Worm (Caenorhabditis elegans) whole organism, L1 larva: ENCODE measurements around the gene C55A1.11.

Source experiments
- egl-27 ChIP-seq, 2 experiments: fragments of 150-350 bp in 1 of 2; sonication (generic microtip); optimal IDR thresholded peaks; 3 replicates each; lab custom pipeline; 2017 to 2018; ENCODE audit warnings: missing biosample characterization in 2 of 2, missing genetic modification characterization in 2 of 2, missing genetic modification reagents in 2 of 2
- fkh-10 ChIP-seq: sonication (generic microtip); optimal IDR thresholded peaks from 2 replicates; lab custom pipeline; 2017; ENCODE audit warnings: missing biosample characterization, missing genetic modification reagents, missing genetic modification characterization
- jun-1 ChIP-seq: fragments of 150-350 bp; optimal IDR thresholded peaks from 2 replicates; lab custom pipeline; 2014; ENCODE audit warnings: missing biosample characterization, missing genetic modification reagents, missing genetic modification characterization
- lir-3 ChIP-seq: sonication (generic microtip); optimal IDR thresholded peaks from 2 replicates; lab custom pipeline; 2016; ENCODE audit warnings: mild to moderate bottlenecking, missing genetic modification characterization, moderate library complexity, missing compliant biosample characterization; ENCODE audit not compliant: poor library complexity
- lsy-2 ChIP-seq, 2 experiments: fragments of 150-350 bp; optimal IDR thresholded peaks; 2 replicates each; lab custom pipeline; 2014; ENCODE audit warnings: missing biosample characterization in 2 of 2, missing genetic modification characterization in 2 of 2
- mdl-1 ChIP-seq, 2 experiments: fragments of 150-350 bp; optimal IDR thresholded peaks; 2 replicates each; lab custom pipeline; 2014 to 2017; ENCODE audit warnings: missing biosample characterization in 2 of 2, missing genetic modification characterization in 2 of 2, inconsistent platforms in 1 of 2
- nhr-11 ChIP-seq: fragments of 150-350 bp; optimal IDR thresholded peaks from 2 replicates; lab custom pipeline; 2014; ENCODE audit warnings: missing biosample characterization, missing genetic modification characterization
- pqm-1 ChIP-seq: sonication (generic microtip); optimal IDR thresholded peaks from 3 replicates; lab custom pipeline; 2017; ENCODE audit warnings: missing biosample characterization, missing genetic modification characterization
- zag-1 ChIP-seq: fragments of 150-350 bp; optimal IDR thresholded peaks from 2 replicates; lab custom pipeline; 2014; ENCODE audit warnings: missing biosample characterization, missing genetic modification characterization

DNA sequence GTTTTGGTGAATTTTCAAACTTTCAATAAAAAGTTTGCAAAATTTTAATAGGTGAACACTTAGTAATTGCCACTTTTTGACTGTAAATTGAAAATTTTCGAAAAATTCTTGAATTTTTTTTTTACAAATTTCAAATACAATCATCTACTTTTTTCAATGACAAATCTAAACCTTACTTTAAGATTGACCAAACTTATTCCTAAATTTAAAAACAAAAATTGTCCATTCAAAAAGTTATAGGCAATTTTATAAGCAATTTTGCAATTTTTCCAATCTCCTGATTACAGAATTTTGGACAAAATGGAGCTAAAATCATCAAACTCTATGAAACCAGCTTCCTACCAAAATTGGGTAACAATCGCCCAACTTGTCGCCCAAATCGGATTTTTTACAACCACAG, 18.9 kb downstream of the C55A1.11 start, which contains the start of gene str-23:
- TF ChIP-seq nhr-11 (tag; lab: Kevin White, UChicago): no peak
- no peak for TF ChIP-seq fkh-10 (GFP tag; lab: Kevin White, UChicago)
- TF ChIP-seq lir-3 (tag; lab: Kevin White, UChicago): no peak
- no peak for TF ChIP-seq mdl-1 (tag; optimal IDR thresholded peaks at IDR 0.05; lab: Kevin White, UChicago)
- TF ChIP-seq zag-1 (tag; lab: Kevin White, UChicago): no peak
- no peak for TF ChIP-seq pqm-1
- TF ChIP-seq jun-1 (tag; lab: Kevin White, UChicago): no peak
- no peak for TF ChIP-seq lsy-2 (tag; optimal IDR thresholded peaks at IDR 0.05; lab: Kevin White, UChicago)
- no peak for TF ChIP-seq egl-27 (tag; optimal IDR thresholded peaks at IDR 0.05; lab: Kevin White, UChicago)
